Fruit fly (Drosophila melanogaster) whole organism, pupa: ENCODE data around the gene CG17258.

Experiments used
- CG10348 ChIP-seq: fragments of 200-800 bp; sonication (Bioruptor generic); IDR thresholded peaks from 2 replicates; pipeline ENCODE4 v1.3.6; 2022; ENCODE audit warnings: missing biosample characterization, missing genetic modification characterization
- CG12605 ChIP-seq: fragments of 200-800 bp; sonication (Bioruptor generic); IDR thresholded peaks from 2 replicates; pipeline ENCODE4 v1.3.6; 2022; ENCODE audit warnings: missing biosample characterization, missing genetic modification characterization
- CG13204 ChIP-seq: fragments of 200-800 bp; sonication (Bioruptor generic); optimal IDR thresholded peaks from 2 replicates; lab custom pipeline; 2018; ENCODE audit warnings: missing biosample characterization, mild to moderate bottlenecking, missing genetic modification characterization, moderate library complexity
- CG14655 ChIP-seq: fragments of 200-800 bp; sonication (Bioruptor generic); optimal IDR thresholded peaks from 3 replicates; lab custom pipeline; 2017; ENCODE audit warnings: mild to moderate bottlenecking, missing biosample characterization, missing genetic modification reagents, missing genetic modification characterization
- CG15710 ChIP-seq: fragments of 200-800 bp; sonication (Bioruptor generic); optimal IDR thresholded peaks from 2 replicates; lab custom pipeline; 2018; ENCODE audit warnings: missing biosample characterization, mild to moderate bottlenecking, missing genetic modification characterization, moderate library complexity
- CG17806 ChIP-seq: fragments of 200-800 bp; sonication (Bioruptor generic); optimal IDR thresholded peaks from 2 replicates; lab custom pipeline; 2018; ENCODE audit warnings: missing biosample characterization, mild to moderate bottlenecking, missing genetic modification characterization, moderate library complexity
- CG32121 ChIP-seq: fragments of 200-800 bp; sonication (Bioruptor generic); IDR thresholded peaks from 2 replicates; pipeline ENCODE4 v1.3.6; 2022; ENCODE audit warnings: missing biosample characterization, missing genetic modification characterization
- CG34367 ChIP-seq: fragments of 200-800 bp; sonication (Bioruptor generic); optimal IDR thresholded peaks from 2 replicates; lab custom pipeline; 2018; ENCODE audit warnings: missing biosample characterization, mild to moderate bottlenecking, missing genetic modification characterization
- CG4496 ChIP-seq: fragments of 200-800 bp; sonication (Bioruptor generic); IDR thresholded peaks from 3 replicates; pipeline ENCODE4 v1.3.6; 2022; ENCODE audit warnings: missing biosample characterization, missing genetic modification characterization
- CG8159 ChIP-seq: fragments of 200-800 bp; sonication (Bioruptor generic); optimal IDR thresholded peaks from 3 replicates; lab custom pipeline; 2018; ENCODE audit warnings: missing biosample characterization, mild to moderate bottlenecking, missing genetic modification characterization, moderate library complexity
- CG8301 ChIP-seq: fragments of 200-800 bp; sonication (Bioruptor generic); optimal IDR thresholded peaks from 2 replicates; lab custom pipeline; 2018; ENCODE audit warnings: missing biosample characterization, mild to moderate bottlenecking, missing genetic modification characterization
- CG9948 ChIP-seq: fragments of 200-800 bp; sonication (Bioruptor generic); optimal IDR thresholded peaks from 2 replicates; lab custom pipeline; 2018; ENCODE audit warnings: missing biosample characterization, mild to moderate bottlenecking, missing genetic modification characterization, moderate library complexity
- D1 ChIP-seq: fragments of 200-800 bp; sonication (Bioruptor generic); optimal IDR thresholded peaks from 2 replicates; lab custom pipeline; 2018; ENCODE audit warnings: missing biosample characterization, mild to moderate bottlenecking, missing genetic modification characterization, moderate library complexity
- EcR ChIP-seq: fragments of 200-800 bp; sonication (Bioruptor generic); optimal IDR thresholded peaks from 3 replicates; lab custom pipeline; 2019; ENCODE audit warnings: missing biosample characterization, missing genetic modification characterization, mild to moderate bottlenecking, moderate library complexity, missing genetic modification reagents
- Ets98B ChIP-seq: fragments of 200-800 bp; sonication (Bioruptor generic); IDR thresholded peaks from 2 replicates; pipeline ENCODE4 v1.3.6; 2022; ENCODE audit warnings: missing biosample characterization, missing genetic modification characterization
- Pif1A ChIP-seq: fragments of 200-800 bp; sonication (Bioruptor generic); optimal IDR thresholded peaks from 3 replicates; lab custom pipeline; 2016; ENCODE audit warnings: missing biosample characterization, missing genetic modification characterization
- Pif1B ChIP-seq: fragments of 200-800 bp; sonication (Bioruptor generic); optimal IDR thresholded peaks from 3 replicates; lab custom pipeline; 2016; ENCODE audit warnings: missing biosample characterization, missing genetic modification characterization
- Snoo ChIP-seq: fragments of 200-800 bp; sonication (Bioruptor generic); optimal IDR thresholded peaks from 3 replicates; lab custom pipeline; 2017; ENCODE audit warnings: missing biosample characterization, mild to moderate bottlenecking, missing genetic modification characterization, inconsistent platforms
- fd96Ca ChIP-seq: fragments of 200-800 bp; sonication (Bioruptor generic); IDR thresholded peaks from 3 replicates; pipeline ENCODE4 v1.3.6; 2022; ENCODE audit warnings: missing biosample characterization, missing genetic modification characterization
- gl ChIP-seq: fragments of 200-800 bp; sonication (Bioruptor generic); optimal IDR thresholded peaks from 2 replicates; lab custom pipeline; 2018; ENCODE audit warnings: missing biosample characterization, mild to moderate bottlenecking, missing genetic modification characterization
- rn ChIP-seq: fragments of 200-800 bp; sonication (Bioruptor generic); IDR thresholded peaks from 2 replicates; pipeline ENCODE4 v1.3.6; 2022; ENCODE audit warnings: missing biosample characterization, missing genetic modification characterization

The CG17258 gene

dm6 chr2L:3034969-3035368, at the start of gene CG17258:
CG17258 (minus strand) TSS chr2L:3035348.
- TF ChIP-seq Snoo (no peak), CG32121 (GFP tag; lab: Robert Waterston, UW) (no peak), CG8301 (tag; lab: Kevin White, UChicago) (no peak), CG10348 (GFP tag; lab: Robert Waterston, UW) (no peak), CG14655 (GFP tag; lab: Kevin White, UChicago) (no peak), rn (no peak), EcR (no peak), Pif1B (GFP tag; lab: Kevin White, UChicago) (no peak), CG13204 (GFP tag; lab: Kevin White, UChicago) (no peak), Pif1A (GFP tag; lab: Kevin White, UChicago) (no peak)

dm6 chr2L:3083510-3083909, 48.4 kb upstream of the CG17258 start:
- TF ChIP-seq CG14655 (GFP tag; lab: Kevin White, UChicago) (no peak), EcR (no peak), CG15710 (tag; lab: Kevin White, UChicago) (no peak), Ets98B (GFP tag; lab: Robert Waterston, UW) (no peak; the same call in 1 of the 2 replicates), gl (tag; lab: Kevin White, UChicago) (no peak), rn (no peak), Pif1A (GFP tag; lab: Kevin White, UChicago) (no peak), CG9948 (tag; lab: Kevin White, UChicago) (no peak), D1 (tag; lab: Kevin White, UChicago) (no peak), CG4496 (0 out of 3 replicates have a peak, but pooled peaks have one; percentile 23), CG34367 (tag; lab: Kevin White, UChicago) (no peak), fd96Ca (GFP tag; lab: Robert Waterston, UW) (0 out of 3 replicates have a peak, but pooled peaks have one; percentile 37), CG10348 (GFP tag; lab: Robert Waterston, UW) (no peak), CG32121 (GFP tag; lab: Robert Waterston, UW) (peak; percentile 29; the same call in 1 of the 2 replicates), CG12605 (GFP tag; lab: Robert Waterston, UW) (no peak), CG8159 (tag; lab: Kevin White, UChicago) (no peak), Snoo (no peak), CG17806 (tag; lab: Kevin White, UChicago) (no peak), CG8301 (tag; lab: Kevin White, UChicago) (no peak), CG13204 (GFP tag; lab: Kevin White, UChicago) (no peak)

dm6 chr2L:3082895-3083294, 47.7 kb upstream of the CG17258 start:
- no peak for TF ChIP-seq CG13204 (GFP tag; lab: Kevin White, UChicago)
- no peak for TF ChIP-seq CG4496
- no peak for TF ChIP-seq Pif1A (GFP tag; lab: Kevin White, UChicago)
- TF ChIP-seq rn = no peak
- no peak for TF ChIP-seq gl (tag; lab: Kevin White, UChicago)
- no peak for TF ChIP-seq CG17806 (tag; lab: Kevin White, UChicago)
- TF ChIP-seq CG8301 (tag; lab: Kevin White, UChicago) = no peak
- no peak for TF ChIP-seq CG10348 (GFP tag; lab: Robert Waterston, UW)
- TF ChIP-seq CG14655 (GFP tag; lab: Kevin White, UChicago) = no peak
- TF ChIP-seq Snoo = no peak
- TF ChIP-seq CG34367 (tag; lab: Kevin White, UChicago) = no peak
- no peak for TF ChIP-seq fd96Ca (GFP tag; lab: Robert Waterston, UW)
- TF ChIP-seq CG12605 (GFP tag; lab: Robert Waterston, UW) = no peak

DNA sequence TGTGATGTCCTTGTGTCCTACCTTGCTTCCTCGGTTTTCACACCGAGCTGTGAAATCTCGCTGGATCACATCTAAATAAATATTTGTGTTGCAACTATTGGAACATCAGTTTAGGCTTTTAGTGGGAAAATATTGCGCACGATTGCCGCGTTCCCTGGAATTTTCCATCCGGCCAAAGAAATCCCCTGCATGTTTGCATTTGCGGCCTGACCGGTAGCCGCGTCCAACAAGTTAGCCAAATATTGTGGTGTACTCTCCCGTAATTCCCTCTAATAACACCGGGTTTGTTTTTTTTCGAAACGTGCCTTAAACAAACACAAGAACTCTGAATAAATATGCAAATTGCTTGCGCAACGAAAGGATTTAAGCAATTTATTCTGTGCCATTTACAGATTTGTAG, 43.6 kb upstream of the CG17258 start:
- TF ChIP-seq rn (no peak), CG8159 (tag; lab: Kevin White, UChicago) (no peak), CG14655 (GFP tag; lab: Kevin White, UChicago) (no peak), Snoo (no peak), CG10348 (GFP tag; lab: Robert Waterston, UW) (no peak), gl (tag; lab: Kevin White, UChicago) (no peak), CG34367 (tag; lab: Kevin White, UChicago) (no peak), CG12605 (GFP tag; lab: Robert Waterston, UW) (no peak), CG15710 (tag; lab: Kevin White, UChicago) (no peak), CG9948 (tag; lab: Kevin White, UChicago) (no peak), CG13204 (GFP tag; lab: Kevin White, UChicago) (no peak), fd96Ca (GFP tag; lab: Robert Waterston, UW) (no peak), CG32121 (GFP tag; lab: Robert Waterston, UW) (no peak), Pif1A (GFP tag; lab: Kevin White, UChicago) (no peak)

DNA sequence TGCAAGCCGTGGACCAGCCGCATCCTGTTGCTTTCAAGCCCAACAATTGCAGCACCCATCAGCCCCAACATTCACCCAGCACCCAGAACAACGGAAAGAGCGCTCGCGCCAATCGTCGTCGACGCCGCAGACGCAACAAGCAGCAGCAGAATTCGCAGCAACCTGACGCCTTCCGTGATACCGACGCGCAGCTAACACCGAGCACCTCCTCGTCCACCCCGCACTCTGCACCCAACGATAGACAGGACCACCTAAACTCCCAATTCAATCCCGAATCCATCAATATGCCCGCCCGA, 24.4 kb upstream of the CG17258 start:
- TF ChIP-seq CG8301 (tag; lab: Kevin White, UChicago) = no peak

dm6 chr2L:3058772-3059623, 23.9 kb upstream of the CG17258 start:
- peak; percentile 29; the same call in 1 of the 2 replicates for TF ChIP-seq CG12605 (GFP tag; lab: Robert Waterston, UW)
- no peak for TF ChIP-seq CG13204 (GFP tag; lab: Kevin White, UChicago)
- TF ChIP-seq Pif1B (GFP tag; lab: Kevin White, UChicago) = no peak
- TF ChIP-seq CG32121 (GFP tag; lab: Robert Waterston, UW) = no peak
- no peak for TF ChIP-seq CG17806 (tag; lab: Kevin White, UChicago)
- TF ChIP-seq CG8159 (tag; lab: Kevin White, UChicago) = no peak
- no peak for TF ChIP-seq rn
- no peak for TF ChIP-seq CG8301 (tag; lab: Kevin White, UChicago)
- TF ChIP-seq Ets98B (GFP tag; lab: Robert Waterston, UW) = peak; percentile 36
- TF ChIP-seq CG4496 = peak; percentile 52; the same call in 2 of the 3 replicates
- peak; percentile 69; the same call in 2 of the 3 replicates for TF ChIP-seq fd96Ca (GFP tag; lab: Robert Waterston, UW)
- TF ChIP-seq, all 21 proteins: peak for 4
